Worm (Caenorhabditis elegans): ENCODE measurements around the gene Y45F10D.6.

The Y45F10D.6 gene

ce11 chrIV:13785545-13785944 lies 12.2 kb downstream of the Y45F10D.6 start, which contains the start of gene lact-9:
lact-9 (minus strand) TSS chrIV:13785645.
- TF ChIP-seq nhr-237 (tag; optimal IDR thresholded peaks at IDR 0.05) (no peak), nhr-2 (tag; optimal IDR thresholded peaks at IDR 0.05) (no peak), M03D4.4 (tag; optimal IDR thresholded peaks at IDR 0.05) (no peak), sptf-1 (tag; optimal IDR thresholded peaks at IDR 0.05) (no peak), tbx-8 (GFP tag; optimal IDR thresholded peaks at IDR 0.05) (no peak), mep-1 (tag; optimal IDR thresholded peaks at IDR 0.05) (no peak), zip-8 (tag; optimal IDR thresholded peaks at IDR 0.05) (no peak), sem-2 (GFP tag; optimal IDR thresholded peaks at IDR 0.05) (no peak), cnd-1 (tag; optimal IDR thresholded peaks at IDR 0.05) (no peak), ztf-11 (tag; optimal IDR thresholded peaks at IDR 0.05) (no peak), nhr-28 (tag; optimal IDR thresholded peaks at IDR 0.05) (no peak), unc-62 (GFP tag; optimal IDR thresholded peaks at IDR 0.05) (no peak), lin-32 (GFP tag; optimal IDR thresholded peaks at IDR 0.05) (no peak), pha-4 (tag; optimal IDR thresholded peaks at IDR 0.05) (no peak), drap-1 (GFP tag; optimal IDR thresholded peaks at IDR 0.05) (no peak), ceh-43 (GFP tag; optimal IDR thresholded peaks at IDR 0.05) (no peak)

- TF ChIP-seq nhr-76 (tag; optimal IDR thresholded peaks at IDR 0.05) = no peak
- TF ChIP-seq snpc-4 (tag; optimal IDR thresholded peaks at IDR 0.05) = no peak
- TF ChIP-seq elt-1 (tag; optimal IDR thresholded peaks at IDR 0.05; ENCODE audit: borderline replicate concordance, insufficient read depth) = no peak
- no peak for TF ChIP-seq bed-3 (GFP tag; optimal IDR thresholded peaks at IDR 0.05)
- no peak for TF ChIP-seq sem-2 (GFP tag; optimal IDR thresholded peaks at IDR 0.05)
- TF ChIP-seq ceh-43 (GFP tag; optimal IDR thresholded peaks at IDR 0.05) = no peak
- no peak for TF ChIP-seq unc-120 (tag; optimal IDR thresholded peaks at IDR 0.05; ENCODE audit: poor library complexity, severe bottlenecking)
- no peak for TF ChIP-seq drap-1 (GFP tag; optimal IDR thresholded peaks at IDR 0.05)
- TF ChIP-seq elt-3 (tag; optimal IDR thresholded peaks at IDR 0.05) = no peak
- no peak for TF ChIP-seq nhr-237 (tag; optimal IDR thresholded peaks at IDR 0.05)
- no peak for TF ChIP-seq zip-8 (tag; optimal IDR thresholded peaks at IDR 0.05)
Observed at ce11 chrIV:13784774-13785173, 12.9 kb downstream of the Y45F10D.6 start.

- no peak for TF ChIP-seq drap-1 (GFP tag; optimal IDR thresholded peaks at IDR 0.05)
- no peak for TF ChIP-seq elt-1 (tag; optimal IDR thresholded peaks at IDR 0.05; ENCODE audit: borderline replicate concordance, insufficient read depth)
- TF ChIP-seq mls-2 (tag; optimal IDR thresholded peaks at IDR 0.05) = no peak
- TF ChIP-seq mep-1 (tag; optimal IDR thresholded peaks at IDR 0.05) = peak; percentile 4
- no peak for TF ChIP-seq unc-39 (tag; optimal IDR thresholded peaks at IDR 0.05)
- TF ChIP-seq zip-8 (tag; optimal IDR thresholded peaks at IDR 0.05) = no peak
- TF ChIP-seq pha-4 (tag; optimal IDR thresholded peaks at IDR 0.05) = no peak
- TF ChIP-seq nhr-28 (tag; optimal IDR thresholded peaks at IDR 0.05) = no peak
- TF ChIP-seq ces-1 (GFP tag; optimal IDR thresholded peaks at IDR 0.05) = peak; percentile 9
- TF ChIP-seq sptf-1 (tag; optimal IDR thresholded peaks at IDR 0.05) = peak; percentile 24
- TF ChIP-seq M03D4.4 (tag; optimal IDR thresholded peaks at IDR 0.05) = no peak
Observed at ce11 chrIV:13783237-13784012, 14.3 kb downstream of the Y45F10D.6 start, which contains the start of gene iscu-1. iscu-1 (plus strand) TSS chrIV:13783962.

ce11 chrIV:13782319-13782718 lies 15.4 kb downstream of the Y45F10D.6 start:
- no peak for TF ChIP-seq ceh-39 (tag; optimal IDR thresholded peaks at IDR 0.05)
- no peak for TF ChIP-seq lsy-2 (tag; optimal IDR thresholded peaks at IDR 0.05)
- TF ChIP-seq zip-8 (tag; optimal IDR thresholded peaks at IDR 0.05) = no peak
- TF ChIP-seq flh-1 (GFP tag; optimal IDR thresholded peaks at IDR 0.05) = no peak
- no peak for TF ChIP-seq blmp-1 (tag; optimal IDR thresholded peaks at IDR 0.05)
- no peak for TF ChIP-seq ham-2 (GFP tag; optimal IDR thresholded peaks at IDR 0.05)
- no peak for TF ChIP-seq nhr-12 (tag; optimal IDR thresholded peaks at IDR 0.05)
- no peak for TF ChIP-seq cnd-1 (tag; optimal IDR thresholded peaks at IDR 0.05)
- TF ChIP-seq lin-32 (GFP tag; optimal IDR thresholded peaks at IDR 0.05) = no peak
- TF ChIP-seq mep-1 (tag; optimal IDR thresholded peaks at IDR 0.05) = no peak
- TF ChIP-seq ces-1 (GFP tag; optimal IDR thresholded peaks at IDR 0.05) = no peak

ce11 chrIV:13778710-13779109 lies 19.0 kb downstream of the Y45F10D.6 start, which contains the start of gene gly-10:
gly-10 (plus strand) TSS chrIV:13779096.
- TF ChIP-seq nhr-12 (tag; optimal IDR thresholded peaks at IDR 0.05) = no peak
- TF ChIP-seq nhr-76 (tag; optimal IDR thresholded peaks at IDR 0.05) = no peak
- no peak for TF ChIP-seq unc-39 (tag; optimal IDR thresholded peaks at IDR 0.05)
- TF ChIP-seq drap-1 (GFP tag; optimal IDR thresholded peaks at IDR 0.05) = no peak

Measured in whole organism, mixed stage, embryonic.